Fruit fly (Drosophila melanogaster) whole organism, embryonic: Measurements from ENCODE around the gene Pgant8.

Source experiments
- Antp ChIP-seq: fragments of 200-800 bp; sonication (Bioruptor generic); optimal IDR thresholded peaks from 3 replicates; lab custom pipeline; 2016; ENCODE audit warnings: missing biosample characterization, missing genetic modification characterization
- Asciz ChIP-seq: fragments of 200-800 bp; sonication (Bioruptor generic); optimal IDR thresholded peaks from 2 replicates; lab custom pipeline; 2017; ENCODE audit warnings: missing biosample characterization, mild to moderate bottlenecking, missing genetic modification characterization, missing genetic modification reagents
- B-H2 ChIP-seq: fragments of 200-800 bp; sonication (Bioruptor generic); optimal IDR thresholded peaks from 2 replicates; lab custom pipeline; 2018; ENCODE audit warnings: missing biosample characterization, mild to moderate bottlenecking, missing genetic modification characterization
- CG11695 ChIP-seq: fragments of 200-800 bp; sonication (Bioruptor generic); IDR thresholded peaks from 3 replicates; pipeline ENCODE4 v1.3.6; 2022; ENCODE audit warnings: missing biosample characterization, missing genetic modification characterization
- CG12104 ChIP-seq: fragments of 200-800 bp; sonication (Bioruptor generic); optimal IDR thresholded peaks from 3 replicates; lab custom pipeline; 2016; ENCODE audit warnings: missing biosample characterization, missing genetic modification characterization
- CG17829 ChIP-seq: fragments of 200-800 bp; optimal IDR thresholded peaks from 2 replicates; lab custom pipeline; 2019; ENCODE audit warnings: missing biosample characterization, mild to moderate bottlenecking, missing genetic modification characterization, moderate library complexity
- CG2875 ChIP-seq: fragments of 200-800 bp; sonication (Bioruptor generic); optimal IDR thresholded peaks from 2 replicates; lab custom pipeline; 2017; ENCODE audit warnings: missing biosample characterization, mild to moderate bottlenecking, missing genetic modification characterization, missing genetic modification reagents
- CG30403 ChIP-seq: fragments of 200-800 bp; sonication (Bioruptor generic); optimal IDR thresholded peaks from 3 replicates; lab custom pipeline; 2016; ENCODE audit warnings: missing biosample characterization, missing genetic modification characterization
- CG3838 ChIP-seq: fragments of 200-800 bp; sonication (Bioruptor generic); optimal IDR thresholded peaks from 3 replicates; lab custom pipeline; 2016; ENCODE audit warnings: missing biosample characterization, missing genetic modification characterization
- CG4328 ChIP-seq: fragments of 200-800 bp; sonication (Bioruptor generic); optimal IDR thresholded peaks from 3 replicates; lab custom pipeline; 2017; ENCODE audit warnings: missing biosample characterization, missing genetic modification reagents, missing genetic modification characterization
- CG6272 ChIP-seq: fragments of 200-800 bp; sonication (Bioruptor generic); IDR thresholded peaks from 2 replicates; pipeline ENCODE4 v1.3.6; 2022; ENCODE audit warnings: missing biosample characterization, missing genetic modification characterization
- CG6854 ChIP-seq: fragments of 200-800 bp; sonication (Bioruptor generic); optimal IDR thresholded peaks from 3 replicates; lab custom pipeline; 2017; ENCODE audit warnings: missing biosample characterization, mild to moderate bottlenecking, missing genetic modification characterization
- CG7271 ChIP-seq: fragments of 200-800 bp; sonication (Bioruptor generic); optimal IDR thresholded peaks from 2 replicates; lab custom pipeline; 2018; ENCODE audit warnings: missing biosample characterization, mild to moderate bottlenecking, missing genetic modification characterization, moderate library complexity
- CG7987 ChIP-seq: fragments of 200-800 bp; sonication (Bioruptor generic); optimal IDR thresholded peaks from 2 replicates; lab custom pipeline; 2018; ENCODE audit warnings: missing biosample characterization, mild to moderate bottlenecking, missing genetic modification characterization, moderate library complexity
- D19B ChIP-seq: fragments of 200-800 bp; sonication (Bioruptor generic); optimal IDR thresholded peaks from 2 replicates; lab custom pipeline; 2017; ENCODE audit warnings: missing biosample characterization, mild to moderate bottlenecking, missing genetic modification characterization
- HLH4C ChIP-seq: fragments of 200-800 bp; sonication (Bioruptor generic); IDR thresholded peaks from 3 replicates; pipeline ENCODE4 v1.3.6; 2022; ENCODE audit warnings: missing biosample characterization, missing genetic modification characterization; ENCODE audit not compliant: partially characterized antibody
- Hand ChIP-seq: fragments of 200-800 bp; sonication (Bioruptor generic); optimal IDR thresholded peaks from 2 replicates; lab custom pipeline; 2017; ENCODE audit warnings: mild to moderate bottlenecking, missing biosample characterization, missing genetic modification reagents, missing genetic modification characterization
- Mad ChIP-seq: fragments of 200-800 bp; sonication (Bioruptor generic); optimal IDR thresholded peaks from 2 replicates; lab custom pipeline; 2016; ENCODE audit warnings: missing biosample characterization, missing genetic modification characterization
- Sox100B ChIP-seq: fragments of 200-800 bp; sonication (Bioruptor generic); optimal IDR thresholded peaks from 3 replicates; lab custom pipeline; 2018; ENCODE audit warnings: missing biosample characterization, mild to moderate bottlenecking, missing genetic modification characterization
- Usf ChIP-seq: fragments of 200-800 bp; sonication (Bioruptor generic); optimal IDR thresholded peaks from 2 replicates; lab custom pipeline; 2017; ENCODE audit warnings: missing genotype, missing biosample characterization, missing genetic modification characterization
- aop ChIP-seq: fragments of 200-800 bp; sonication (Bioruptor generic); IDR thresholded peaks from 2 replicates; pipeline ENCODE4 v1.3.6; 2022; ENCODE audit warnings: missing biosample characterization, missing genetic modification characterization
- ara ChIP-seq: fragments of 200-800 bp; sonication (Bioruptor generic); IDR thresholded peaks from 2 replicates; pipeline ENCODE4 v1.3.6; 2022; ENCODE audit warnings: missing biosample characterization, missing genetic modification characterization
- ato ChIP-seq: fragments of 200-800 bp; sonication (Bioruptor generic); IDR thresholded peaks from 2 replicates; pipeline ENCODE4 v1.3.6; 2022; ENCODE audit warnings: missing biosample characterization, missing genetic modification characterization; ENCODE audit not compliant: partially characterized antibody
- btn ChIP-seq: fragments of 200-800 bp; sonication (Bioruptor generic); optimal IDR thresholded peaks from 2 replicates; lab custom pipeline; 2016; ENCODE audit warnings: missing biosample characterization, missing genetic modification characterization
- chif ChIP-seq, 2 experiments: fragments of 200-800 bp; sonication (Bioruptor generic); optimal IDR thresholded peaks; 3 replicates each; lab custom pipeline; 2016; ENCODE audit warnings: missing biosample characterization in 2 of 2, missing genetic modification characterization in 2 of 2
- dan ChIP-seq: fragments of 200-800 bp; sonication (Bioruptor generic); IDR thresholded peaks from 2 replicates; pipeline ENCODE4 v1.3.6; 2022; ENCODE audit warnings: missing biosample characterization, missing genetic modification characterization
- dm ChIP-seq: fragments of 200-800 bp; sonication (Bioruptor generic); optimal IDR thresholded peaks from 3 replicates; lab custom pipeline; 2016; ENCODE audit warnings: missing biosample characterization, missing genetic modification characterization
- fd64A ChIP-seq: fragments of 200-800 bp; sonication (Bioruptor generic); optimal IDR thresholded peaks from 3 replicates; lab custom pipeline; 2018; ENCODE audit warnings: missing biosample characterization, mild to moderate bottlenecking, missing genetic modification characterization
- hb ChIP-seq: fragments of 200-800 bp; sonication (Bioruptor generic); IDR thresholded peaks from 3 replicates; pipeline ENCODE4 v1.3.6; 2022; ENCODE audit warnings: missing biosample characterization, missing genetic modification characterization; ENCODE audit not compliant: partially characterized antibody
- hbn ChIP-seq: fragments of 200-800 bp; sonication (Bioruptor generic); IDR thresholded peaks from 2 replicates; pipeline ENCODE4 v1.3.6; 2022; ENCODE audit warnings: missing biosample characterization, missing genetic modification characterization; ENCODE audit not compliant: partially characterized antibody
- jumu ChIP-seq: fragments of 200-800 bp; sonication (Bioruptor generic); optimal IDR thresholded peaks from 3 replicates; lab custom pipeline; 2016; ENCODE audit warnings: missing biosample characterization, missing genetic modification characterization
- kni ChIP-seq: fragments of 200-800 bp; sonication (Bioruptor generic); optimal IDR thresholded peaks from 3 replicates; lab custom pipeline; 2017; ENCODE audit warnings: mild to moderate bottlenecking, missing biosample characterization, missing genetic modification reagents, missing genetic modification characterization
- lilli ChIP-seq: fragments of 200-800 bp; sonication (Bioruptor generic); optimal IDR thresholded peaks from 3 replicates; lab custom pipeline; 2016; ENCODE audit warnings: missing biosample characterization, missing genetic modification characterization
- maf-S ChIP-seq: fragments of 200-800 bp; sonication (Bioruptor generic); optimal IDR thresholded peaks from 2 replicates; lab custom pipeline; 2016; ENCODE audit warnings: missing biosample characterization, missing genetic modification characterization
- odd ChIP-seq: fragments of 200-800 bp; sonication (Bioruptor generic); optimal IDR thresholded peaks from 2 replicates; lab custom pipeline; 2017; ENCODE audit warnings: missing biosample characterization, mild to moderate bottlenecking, missing genetic modification characterization
- onecut ChIP-seq: fragments of 200-800 bp; sonication (Bioruptor generic); IDR thresholded peaks from 2 replicates; pipeline ENCODE4 v1.3.6; 2022; ENCODE audit warnings: missing biosample characterization, missing genetic modification characterization
- scrt ChIP-seq: fragments of 200-800 bp; sonication (Bioruptor generic); optimal IDR thresholded peaks from 2 replicates; lab custom pipeline; 2018; ENCODE audit warnings: missing biosample characterization, mild to moderate bottlenecking, missing genetic modification characterization, moderate library complexity
- sqz ChIP-seq: fragments of 200-800 bp; sonication (Bioruptor generic); optimal IDR thresholded peaks from 3 replicates; lab custom pipeline; 2018; ENCODE audit warnings: missing biosample characterization, mild to moderate bottlenecking, missing genetic modification characterization
- stwl ChIP-seq: fragments of 200-800 bp; sonication (Bioruptor generic); optimal IDR thresholded peaks from 3 replicates; lab custom pipeline; 2018; ENCODE audit warnings: missing biosample characterization, mild to moderate bottlenecking, missing genetic modification characterization, moderate library complexity
- zf30C ChIP-seq: fragments of 200-800 bp; sonication (Bioruptor generic); optimal IDR thresholded peaks from 3 replicates; lab custom pipeline; 2018; ENCODE audit warnings: missing biosample characterization, mild to moderate bottlenecking, missing genetic modification characterization

The Pgant8 gene

DNA sequence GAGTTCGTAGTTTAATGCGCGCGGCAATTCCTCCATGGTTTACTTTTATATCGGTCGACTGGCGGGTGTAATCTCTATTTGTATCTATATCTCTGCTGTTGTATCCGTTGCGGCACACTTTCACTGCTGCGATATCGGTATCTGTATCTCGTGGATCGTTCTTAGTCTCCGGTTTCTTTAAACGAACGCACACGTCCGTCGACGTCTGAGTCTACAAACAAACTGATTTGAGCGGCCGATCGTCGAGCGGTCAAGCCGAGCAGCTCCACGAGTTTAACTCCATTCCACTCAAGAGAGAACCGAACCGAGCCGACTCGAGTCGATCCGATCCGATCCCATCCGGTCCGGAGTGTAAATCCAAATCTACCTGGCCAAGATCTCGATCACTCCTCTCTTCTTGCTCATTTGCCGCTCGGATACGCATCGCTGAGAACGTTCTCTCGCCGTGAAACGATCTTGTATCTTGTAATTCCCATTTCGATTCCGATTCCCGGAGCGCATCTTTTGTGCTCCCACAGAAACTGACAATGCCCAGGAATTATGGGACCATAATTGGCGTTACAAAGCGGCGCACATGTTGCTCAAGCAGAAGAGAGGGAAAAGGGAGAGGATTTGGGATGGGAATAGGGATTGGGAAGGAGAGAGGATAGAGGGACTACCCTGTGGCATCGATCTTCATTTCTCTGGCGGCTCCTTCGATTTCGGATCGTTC, 16.1 kb downstream of the Pgant8 start, which contains the start of gene comm2 (continued):
- TF ChIP-seq dm = no peak
- TF ChIP-seq stwl (tag; lab: Kevin White, UChicago) = no peak
- TF ChIP-seq lilli (GFP tag; lab: Kevin White, UChicago) = no peak
- no peak for TF ChIP-seq CG7987
- no peak for TF ChIP-seq Usf
- no peak for TF ChIP-seq hb (GFP tag; lab: Robert Waterston, UW)
- peak; percentile 19; the same call in 1 of the 2 replicates for TF ChIP-seq aop (GFP tag; lab: Robert Waterston, UW)
- TF ChIP-seq jumu (GFP tag; lab: Kevin White, UChicago) = no peak
- TF ChIP-seq D19B (GFP tag; lab: Kevin White, UChicago) = no peak
- peak; percentile 15 for TF ChIP-seq fd64A (GFP tag; lab: Kevin White, UChicago)
- TF ChIP-seq scrt (GFP tag; lab: Kevin White, UChicago) = no peak
- no peak for TF ChIP-seq CG6854 (GFP tag; lab: Kevin White, UChicago)
- no peak for TF ChIP-seq ara
- TF ChIP-seq CG17829 (tag; lab: Kevin White, UChicago) = peak; percentile 43
- TF ChIP-seq Hand = no peak
- TF ChIP-seq Sox100B (GFP tag; lab: Kevin White, UChicago) = no peak
- no peak for TF ChIP-seq zf30C (GFP tag; lab: Kevin White, UChicago)
- TF ChIP-seq CG12104 (GFP tag; lab: Kevin White, UChicago) = no peak
- TF ChIP-seq CG2875 = no peak
- no peak for TF ChIP-seq sqz (GFP tag; lab: Kevin White, UChicago)
- no peak for TF ChIP-seq dan (GFP tag; lab: Robert Waterston, UW)
- no peak for TF ChIP-seq CG3838 (GFP tag; lab: Kevin White, UChicago)
- TF ChIP-seq btn (GFP tag; lab: Kevin White, UChicago) = no peak
- no peak for TF ChIP-seq CG4328 (GFP tag; lab: Kevin White, UChicago)
- TF ChIP-seq kni (GFP tag; lab: Kevin White, UChicago) = peak; percentile 89
- TF ChIP-seq Asciz = no peak
- no peak for TF ChIP-seq CG6272 (GFP tag; lab: Robert Waterston, UW)
- TF ChIP-seq onecut (GFP tag; lab: Robert Waterston, UW) = no peak
- TF ChIP-seq maf-S (GFP tag; lab: Kevin White, UChicago) = no peak
- TF ChIP-seq CG30403 (GFP tag; lab: Kevin White, UChicago) = no peak
- no peak for TF ChIP-seq chif (GFP tag; optimal IDR thresholded peaks at IDR 0.05; lab: Kevin White, UChicago)
- no peak for TF ChIP-seq ato (GFP tag; lab: Robert Waterston, UW)
- TF ChIP-seq odd (GFP tag; lab: Kevin White, UChicago) = no peak
- TF ChIP-seq Antp (GFP tag; lab: Kevin White, UChicago) = no peak
- TF ChIP-seq hbn (GFP tag; lab: Robert Waterston, UW) = no peak
- TF ChIP-seq HLH4C (GFP tag; lab: Robert Waterston, UW) = peak; percentile 21; the same call in 1 of the 3 replicates
- TF ChIP-seq CG11695 (GFP tag; lab: Robert Waterston, UW) = no peak
- TF ChIP-seq CG7271 = no peak
- no peak for TF ChIP-seq B-H2
- peak; percentile 14 for TF ChIP-seq Mad (GFP tag; lab: Kevin White, UChicago)
